Fruit fly (Drosophila melanogaster) whole organism, embryonic: Measurements from ENCODE around the gene CG34266.
A peak's percentile ranks its signal among the peaks of the same experiment; 100 is the strongest.

Experiments used
- ATbp ChIP-seq: fragments of 200-800 bp; sonication (Bioruptor generic); optimal IDR thresholded peaks from 2 replicates; lab custom pipeline; 2017; ENCODE audit warnings: missing biosample characterization, mild to moderate bottlenecking, missing genetic modification characterization, missing genetic modification reagents
- Blimp-1 ChIP-seq: fragments of 200-800 bp; sonication (Bioruptor generic); optimal IDR thresholded peaks from 3 replicates; lab custom pipeline; 2018; ENCODE audit warnings: missing biosample characterization, missing genetic modification characterization, mild to moderate bottlenecking, moderate library complexity, missing genetic modification reagents
- CG10209 ChIP-seq: fragments of 200-800 bp; sonication (Bioruptor generic); optimal IDR thresholded peaks from 3 replicates; lab custom pipeline; 2017; ENCODE audit warnings: missing biosample characterization, mild to moderate bottlenecking, missing genetic modification characterization, missing genetic modification reagents
- CG10654 ChIP-seq: fragments of 200-800 bp; sonication (Bioruptor generic); optimal IDR thresholded peaks from 2 replicates; lab custom pipeline; 2016; ENCODE audit warnings: missing biosample characterization, missing genetic modification characterization
- CG11504 ChIP-seq: fragments of 200-800 bp; sonication (Bioruptor generic); optimal IDR thresholded peaks from 3 replicates; lab custom pipeline; 2019; ENCODE audit warnings: missing biosample characterization, mild to moderate bottlenecking, missing genetic modification characterization, moderate library complexity
- CG16779 ChIP-seq: fragments of 200-800 bp; sonication (Bioruptor generic); IDR thresholded peaks from 2 replicates; pipeline ENCODE4 v1.3.6; 2022; ENCODE audit warnings: missing biosample characterization, missing genetic modification characterization
- CG17361 ChIP-seq: fragments of 200-800 bp; sonication (Bioruptor generic); IDR thresholded peaks from 3 replicates; pipeline ENCODE4 v1.3.6; 2022; ENCODE audit warnings: missing biosample characterization, missing genetic modification characterization
- CG17385 ChIP-seq: fragments of 200-800 bp; sonication (Bioruptor generic); optimal IDR thresholded peaks from 3 replicates; lab custom pipeline; 2018; ENCODE audit warnings: missing biosample characterization, mild to moderate bottlenecking, missing genetic modification characterization
- CG17612 ChIP-seq: fragments of 200-800 bp; sonication (Bioruptor generic); IDR thresholded peaks from 2 replicates; pipeline ENCODE4 v1.3.6; 2022; ENCODE audit warnings: missing biosample characterization, missing genetic modification characterization
- CG1792 ChIP-seq: fragments of 200-800 bp; sonication (Bioruptor generic); optimal IDR thresholded peaks from 2 replicates; lab custom pipeline; 2016; ENCODE audit warnings: missing biosample characterization, missing genetic modification characterization
- CG18599 ChIP-seq: fragments of 200-800 bp; sonication (Bioruptor generic); optimal IDR thresholded peaks from 3 replicates; lab custom pipeline; 2017; ENCODE audit warnings: missing biosample characterization, missing genetic modification characterization, mild to moderate bottlenecking, moderate library complexity, missing genetic modification reagents
- CG31388 ChIP-seq: fragments of 200-800 bp; sonication (Bioruptor generic); optimal IDR thresholded peaks from 2 replicates; lab custom pipeline; 2016; ENCODE audit warnings: missing biosample characterization, missing genetic modification characterization
- CG3407 ChIP-seq: fragments of 200-800 bp; sonication (Bioruptor generic); optimal IDR thresholded peaks from 2 replicates; lab custom pipeline; 2018; ENCODE audit warnings: missing biosample characterization, mild to moderate bottlenecking, missing genetic modification characterization
- CG5245 ChIP-seq: fragments of 200-800 bp; sonication (Bioruptor generic); optimal IDR thresholded peaks from 3 replicates; lab custom pipeline; 2016; ENCODE audit warnings: missing biosample characterization, missing genetic modification characterization
- CG6272 ChIP-seq: fragments of 200-800 bp; sonication (Bioruptor generic); IDR thresholded peaks from 2 replicates; pipeline ENCODE4 v1.3.6; 2022; ENCODE audit warnings: missing biosample characterization, missing genetic modification characterization
- CG6683 ChIP-seq: fragments of 200-800 bp; sonication (Bioruptor generic); optimal IDR thresholded peaks from 2 replicates; lab custom pipeline; 2017; ENCODE audit warnings: missing biosample characterization, mild to moderate bottlenecking, missing genetic modification characterization, missing genetic modification reagents
- CG6689 ChIP-seq: fragments of 200-800 bp; sonication (Bioruptor generic); IDR thresholded peaks from 2 replicates; pipeline ENCODE4 v1.3.6; 2022; ENCODE audit warnings: missing biosample characterization, missing genetic modification characterization
- CG6791 ChIP-seq: fragments of 200-800 bp; sonication (Bioruptor generic); IDR thresholded peaks from 3 replicates; pipeline ENCODE4 v1.3.6; 2022; ENCODE audit warnings: missing biosample characterization, missing genetic modification characterization; ENCODE audit not compliant: partially characterized antibody
- CG6854 ChIP-seq: fragments of 200-800 bp; sonication (Bioruptor generic); optimal IDR thresholded peaks from 3 replicates; lab custom pipeline; 2017; ENCODE audit warnings: missing biosample characterization, mild to moderate bottlenecking, missing genetic modification characterization
- CG8388 ChIP-seq: fragments of 200-800 bp; sonication (Bioruptor generic); optimal IDR thresholded peaks from 2 replicates; lab custom pipeline; 2019; ENCODE audit warnings: missing biosample characterization, mild to moderate bottlenecking, missing genetic modification characterization, moderate library complexity
- CG8924 ChIP-seq: fragments of 200-800 bp; optimal IDR thresholded peaks from 3 replicates; lab custom pipeline; 2019; ENCODE audit warnings: missing biosample characterization, mild to moderate bottlenecking, missing genetic modification characterization, moderate library complexity
- E2f2 ChIP-seq: fragments of 200-800 bp; sonication (Bioruptor generic); IDR thresholded peaks from 2 replicates; pipeline ENCODE4 v1.3.6; 2022; ENCODE audit warnings: missing biosample characterization, missing genetic modification characterization
- Fer2 ChIP-seq: fragments of 200-800 bp; sonication (Bioruptor generic); optimal IDR thresholded peaks from 2 replicates; lab custom pipeline; 2018; ENCODE audit warnings: missing biosample characterization, mild to moderate bottlenecking, missing genetic modification characterization, moderate library complexity
- Fer3 ChIP-seq: fragments of 200-800 bp; sonication (Bioruptor generic); optimal IDR thresholded peaks from 2 replicates; lab custom pipeline; 2018; ENCODE audit warnings: missing biosample characterization, mild to moderate bottlenecking, missing genetic modification characterization, moderate library complexity
- HmgZ ChIP-seq: fragments of 200-800 bp; sonication (Bioruptor generic); optimal IDR thresholded peaks from 2 replicates; lab custom pipeline; 2018; ENCODE audit warnings: missing biosample characterization, mild to moderate bottlenecking, missing genetic modification characterization
- PHDP ChIP-seq: fragments of 200-800 bp; sonication (Bioruptor generic); optimal IDR thresholded peaks from 3 replicates; lab custom pipeline; 2018; ENCODE audit warnings: missing biosample characterization, mild to moderate bottlenecking, missing genetic modification characterization, moderate library complexity
- Ravus ChIP-seq: fragments of 200-800 bp; sonication (Bioruptor generic); IDR thresholded peaks from 2 replicates; pipeline ENCODE4 v1.3.6; 2022; ENCODE audit warnings: missing biosample characterization, missing genetic modification characterization
- Spps ChIP-seq: fragments of 200-800 bp; sonication (Bioruptor generic); optimal IDR thresholded peaks from 2 replicates; lab custom pipeline; 2018; ENCODE audit warnings: missing biosample characterization, mild to moderate bottlenecking, missing genetic modification characterization
- ap ChIP-seq: fragments of 200-800 bp; sonication (Bioruptor generic); IDR thresholded peaks from 2 replicates; pipeline ENCODE4 v1.3.6; 2022; ENCODE audit warnings: missing biosample characterization, missing genetic modification characterization
- ash1 ChIP-seq: fragments of 200-800 bp; sonication (Bioruptor generic); optimal IDR thresholded peaks from 2 replicates; lab custom pipeline; 2018; ENCODE audit warnings: missing biosample characterization, mild to moderate bottlenecking, missing genetic modification characterization
- bsh ChIP-seq, 2 experiments: fragments of 200-800 bp; sonication (Bioruptor generic); optimal IDR thresholded peaks; 2 replicates each; lab custom pipeline; 2017 to 2018; ENCODE audit warnings: mild to moderate bottlenecking in 2 of 2, missing biosample characterization in 2 of 2, missing genetic modification characterization in 2 of 2, moderate library complexity in 1 of 2
- dysf ChIP-seq: fragments of 200-800 bp; sonication (Bioruptor generic); IDR thresholded peaks from 3 replicates; pipeline ENCODE4 v1.3.6; 2022; ENCODE audit warnings: missing biosample characterization, missing genetic modification characterization
- grau ChIP-seq: fragments of 200-800 bp; optimal IDR thresholded peaks from 3 replicates; lab custom pipeline; 2019; ENCODE audit warnings: missing biosample characterization, mild to moderate bottlenecking, missing genetic modification characterization, moderate library complexity
- gt ChIP-seq: fragments of 200-800 bp; sonication (Bioruptor generic); IDR thresholded peaks from 2 replicates; pipeline ENCODE4 v1.3.6; 2022; ENCODE audit warnings: missing biosample characterization, missing genetic modification characterization
- hb ChIP-seq: fragments of 200-800 bp; sonication (Bioruptor generic); IDR thresholded peaks from 3 replicates; pipeline ENCODE4 v1.3.6; 2022; ENCODE audit warnings: missing biosample characterization, missing genetic modification characterization; ENCODE audit not compliant: partially characterized antibody
- hbn ChIP-seq: fragments of 200-800 bp; sonication (Bioruptor generic); IDR thresholded peaks from 2 replicates; pipeline ENCODE4 v1.3.6; 2022; ENCODE audit warnings: missing biosample characterization, missing genetic modification characterization; ENCODE audit not compliant: partially characterized antibody
- run ChIP-seq: fragments of 200-800 bp; sonication (Bioruptor generic); optimal IDR thresholded peaks from 3 replicates; lab custom pipeline; 2018; ENCODE audit warnings: missing biosample characterization, mild to moderate bottlenecking, missing genetic modification characterization
- salm ChIP-seq: fragments of 200-800 bp; sonication (Bioruptor generic); optimal IDR thresholded peaks from 2 replicates; lab custom pipeline; 2018; ENCODE audit warnings: missing biosample characterization, mild to moderate bottlenecking, missing genetic modification characterization
- sens ChIP-seq: fragments of 200-800 bp; sonication (Bioruptor generic); peaks from one replicate; lab custom pipeline; 2016; ENCODE audit warnings: missing biosample characterization, missing genetic modification characterization
- slou ChIP-seq: fragments of 200-800 bp; sonication (Bioruptor generic); optimal IDR thresholded peaks from 3 replicates; lab custom pipeline; 2016; ENCODE audit warnings: missing biosample characterization, missing genetic modification characterization
- sqz ChIP-seq: fragments of 200-800 bp; sonication (Bioruptor generic); optimal IDR thresholded peaks from 3 replicates; lab custom pipeline; 2018; ENCODE audit warnings: missing biosample characterization, mild to moderate bottlenecking, missing genetic modification characterization
- tgo ChIP-seq: fragments of 200-800 bp; sonication (Bioruptor generic); IDR thresholded peaks from 3 replicates; pipeline ENCODE4 v1.3.6; 2022; ENCODE audit warnings: missing biosample characterization, missing genetic modification characterization
- tio ChIP-seq: fragments of 200-800 bp; sonication (Bioruptor generic); optimal IDR thresholded peaks from 2 replicates; lab custom pipeline; 2017; ENCODE audit warnings: missing biosample characterization, missing genetic modification characterization, inconsistent platforms
- tna ChIP-seq: fragments of 200-800 bp; sonication (Bioruptor generic); IDR thresholded peaks from 2 replicates; pipeline ENCODE4 v1.3.6; 2022; ENCODE audit warnings: missing biosample characterization, missing genetic modification characterization; ENCODE audit not compliant: partially characterized antibody
- trh ChIP-seq: fragments of 200-800 bp; sonication (Bioruptor generic); optimal IDR thresholded peaks from 2 replicates; lab custom pipeline; 2016; ENCODE audit warnings: missing biosample characterization, missing genetic modification characterization
- ttk ChIP-seq: fragments of 200-800 bp; sonication (Bioruptor generic); IDR thresholded peaks from 2 replicates; pipeline ENCODE4 v2.1.2; 2022; ENCODE audit warnings: missing biosample characterization, missing genetic modification characterization
- tx ChIP-seq: fragments of 200-800 bp; sonication (Bioruptor generic); optimal IDR thresholded peaks from 2 replicates; lab custom pipeline; 2016; ENCODE audit warnings: missing biosample characterization, missing genetic modification characterization
- vnd ChIP-seq: fragments of 200-800 bp; sonication (Bioruptor generic); IDR thresholded peaks from 3 replicates; pipeline ENCODE4 v1.3.6; 2022; ENCODE audit warnings: missing biosample characterization, missing genetic modification characterization; ENCODE audit not compliant: partially characterized antibody
- zen ChIP-seq: fragments of 200-800 bp; sonication (Bioruptor generic); optimal IDR thresholded peaks from 3 replicates; lab custom pipeline; 2018; ENCODE audit warnings: missing biosample characterization, mild to moderate bottlenecking, missing genetic modification characterization, moderate library complexity

Gene CG34266

dm6 chr3L:4720510-4721157 is 43.0 kb downstream of the CG34266 start (continued):
- TF ChIP-seq ap (GFP tag; lab: Robert Waterston, UW) (peak; percentile 21; the same call in 1 of the 2 replicates), sqz (GFP tag; lab: Kevin White, UChicago) (peak; percentile 41), tio (GFP tag; lab: Kevin White, UChicago) (no peak), salm (tag; lab: Kevin White, UChicago) (peak; percentile 31), dysf (peak; percentile 71; the same call in 2 of the 3 replicates), hbn (GFP tag; lab: Robert Waterston, UW) (no peak), Fer2 (no peak), CG11504 (peak; percentile 80), Blimp-1 (peak; percentile 51), CG10654 (GFP tag; lab: Kevin White, UChicago) (no peak), ash1 (GFP tag; lab: Kevin White, UChicago) (no peak), hb (GFP tag; lab: Robert Waterston, UW) (no peak), CG6683 (GFP tag; lab: Kevin White, UChicago) (no peak), gt (no peak), slou (GFP tag; lab: Kevin White, UChicago) (no peak), E2f2 (GFP tag; lab: Robert Waterston, UW) (peak; percentile 29; the same call in 1 of the 2 replicates), sens (GFP tag; lab: Kevin White, UChicago) (peak; percentile 58), CG17385 (peak; percentile 27), CG3407 (GFP tag; lab: Kevin White, UChicago) (peak; percentile 23), vnd (GFP tag; lab: Robert Waterston, UW) (no peak), PHDP (peak; percentile 34), Ravus (GFP tag; lab: Robert Waterston, UW) (no peak), CG5245 (no peak), bsh (GFP tag; optimal IDR thresholded peaks at IDR 0.05; lab: Kevin White, UChicago) (peak in 1 of 2 experiments; percentile 35), zen (tag; lab: Kevin White, UChicago) (no peak), CG8388 (GFP tag; lab: Kevin White, UChicago) (peak; percentile 16), Fer3 (tag; lab: Kevin White, UChicago) (peak; percentile 7), CG6854 (GFP tag; lab: Kevin White, UChicago) (no peak), CG17612 (GFP tag; lab: Robert Waterston, UW) (no peak), tgo (GFP tag; lab: Robert Waterston, UW) (peak; percentile 46; the same call in 2 of the 3 replicates), CG18599 (GFP tag; lab: Kevin White, UChicago) (peak; percentile 5), CG16779 (GFP tag; lab: Robert Waterston, UW) (no peak), run (tag; lab: Kevin White, UChicago) (peak; percentile 48), CG31388 (no peak), CG10209 (GFP tag; lab: Kevin White, UChicago) (peak; percentile 23), ATbp (peak; percentile 25), tna (GFP tag; lab: Robert Waterston, UW) (no peak), CG8924 (tag; lab: Kevin White, UChicago) (peak; percentile 44), CG17361 (peak; percentile 61), Spps (tag; lab: Kevin White, UChicago) (no peak), ttk (GFP tag; lab: Robert Waterston, UW) (peak; percentile 37; the same call in 1 of the 2 replicates), CG6272 (GFP tag; lab: Robert Waterston, UW) (no peak), grau (tag; lab: Kevin White, UChicago) (peak; percentile 46), HmgZ (tag; lab: Kevin White, UChicago) (no peak), CG1792 (GFP tag; lab: Kevin White, UChicago) (no peak), CG6689 (peak; percentile 55; the same call in 1 of the 2 replicates), CG6791 (no peak), trh (no peak), tx (no peak)
